Worm (Caenorhabditis elegans): Measurements from ENCODE around the gene F02D8.4.

F02D8.4 gene

ce11 chrV:14993620-14994019 is 8.9 kb downstream of the F02D8.4 start, which contains the start of gene fil-1:
Gene fil-1, plus strand, starts transcription at chrV:14993838.
- no peak for TF ChIP-seq unc-62 (GFP tag; optimal IDR thresholded peaks at IDR 0.05)

ce11 chrV:14996236-14996635 is 11.5 kb downstream of the F02D8.4 start, which contains the start of gene irld-14:
Gene irld-14, plus strand, starts transcription at chrV:14996536.
- no peak for TF ChIP-seq unc-62 (GFP tag; optimal IDR thresholded peaks at IDR 0.05)

DNA sequence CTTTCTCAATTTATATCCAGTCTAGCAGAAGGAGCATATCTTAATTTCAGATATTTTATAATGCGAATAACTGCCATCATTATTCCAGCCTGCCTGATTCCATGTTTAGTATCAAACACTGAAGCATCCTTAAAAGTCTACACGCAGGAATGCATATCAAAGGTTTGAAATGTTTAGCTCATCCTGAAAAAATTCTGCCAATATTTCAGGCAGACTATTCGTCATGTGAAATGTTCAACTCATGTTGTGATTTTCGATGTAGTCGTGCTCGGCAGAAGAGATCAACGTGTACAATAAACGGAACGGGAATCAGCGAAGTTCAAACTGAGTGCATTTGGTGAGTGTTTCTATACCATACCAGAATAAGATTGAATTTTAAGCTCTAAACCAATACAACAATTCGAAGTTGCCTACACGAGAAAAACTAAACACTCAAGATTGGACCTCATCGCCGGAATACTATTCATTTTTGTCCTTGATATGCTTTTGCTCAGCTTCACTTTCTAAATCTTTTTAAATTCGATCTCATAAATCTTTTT is 14.9 kb downstream of the F02D8.4 start, which contains the start of gene T01C3.11:
TSS of gene T01C3.11 (plus strand) at position 51 of the 539 bp plus-strand sequence.
- no peak for TF ChIP-seq unc-62 (GFP tag; optimal IDR thresholded peaks at IDR 0.05)

- TF ChIP-seq unc-62 (GFP tag; optimal IDR thresholded peaks at IDR 0.05), result no peak
Observed at ce11 chrV:15000055-15000704, 15.5 kb downstream of the F02D8.4 start, which contains the start of gene rps-16. Gene rps-16, minus strand, starts transcription at chrV:15000541.

DNA sequence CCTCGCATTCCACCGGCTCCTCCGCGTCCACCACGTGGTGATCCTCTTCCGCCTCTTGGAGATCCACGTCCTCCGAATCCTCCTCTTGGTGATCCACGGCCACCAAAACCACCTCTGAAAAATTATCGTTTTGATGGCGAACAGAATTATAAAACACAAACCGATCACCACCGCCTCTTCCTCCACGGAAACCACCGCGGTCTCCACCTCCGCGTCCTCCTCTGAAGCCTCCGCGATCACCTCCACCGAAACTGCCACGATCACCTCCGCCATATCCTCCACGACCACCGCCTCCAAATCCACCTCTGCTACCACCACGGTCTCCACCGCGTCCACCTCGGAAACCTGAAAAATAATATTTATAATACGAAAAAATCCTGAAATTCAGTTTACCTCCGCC is 16.8 kb downstream of the F02D8.4 start:
- TF ChIP-seq unc-62 (GFP tag; optimal IDR thresholded peaks at IDR 0.05), result no peak

DNA sequence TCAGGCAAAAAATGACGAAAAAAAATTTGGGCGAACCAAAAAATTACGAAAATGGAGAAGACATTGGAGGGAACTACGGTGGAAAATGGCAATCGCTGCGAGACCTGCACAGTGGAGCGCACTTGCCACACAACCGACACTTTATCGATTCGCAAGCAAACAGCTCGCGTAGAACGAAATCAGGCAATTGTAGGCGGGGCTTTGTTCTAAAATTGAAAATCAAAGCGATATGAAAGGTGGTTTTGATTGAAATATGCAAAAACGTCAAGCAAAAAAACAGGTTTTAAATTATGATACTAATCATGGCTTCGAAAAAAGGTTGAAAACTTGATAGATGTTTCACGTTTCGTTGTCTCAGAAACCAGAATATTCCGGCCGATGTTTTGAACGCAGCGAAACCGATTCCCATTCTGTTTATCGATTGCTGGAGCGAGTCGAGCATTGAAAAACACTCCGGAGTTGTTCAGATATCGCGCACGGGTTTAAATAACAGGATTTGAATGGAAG is 17.5 kb downstream of the F02D8.4 start, which contains the start of the genes fib-1 and mut-15:
TSS of gene fib-1 (minus strand) at position 40 of the 507 bp plus-strand sequence.
TSS of gene mut-15 (plus strand) at position 360 of the 507 bp plus-strand sequence.
- no peak for TF ChIP-seq unc-62 (GFP tag; optimal IDR thresholded peaks at IDR 0.05)

DNA sequence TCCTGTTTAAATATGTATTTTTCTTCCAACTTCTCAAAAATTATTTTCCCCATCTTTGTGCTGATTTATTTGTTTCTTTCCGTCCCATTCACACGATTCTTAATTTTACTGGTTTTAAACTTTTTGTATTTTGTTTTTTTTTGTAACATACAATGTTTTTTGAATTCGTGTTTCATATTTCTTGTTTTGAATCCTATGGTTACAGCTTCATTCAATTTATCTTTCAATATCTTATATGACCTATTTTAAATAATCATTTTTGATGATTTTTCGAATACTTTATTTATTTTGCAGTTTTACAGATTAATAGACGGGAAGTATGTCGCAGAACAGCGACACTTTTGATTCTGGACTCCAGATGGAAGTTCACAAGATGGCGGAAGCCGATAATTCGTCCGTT is 20.1 kb downstream of the F02D8.4 start, which contains the start of gene hrde-2:
TSS of gene hrde-2 (plus strand) at position 301 of the 400 bp plus-strand sequence.
- TF ChIP-seq unc-62 (GFP tag; optimal IDR thresholded peaks at IDR 0.05), result no peak

DNA sequence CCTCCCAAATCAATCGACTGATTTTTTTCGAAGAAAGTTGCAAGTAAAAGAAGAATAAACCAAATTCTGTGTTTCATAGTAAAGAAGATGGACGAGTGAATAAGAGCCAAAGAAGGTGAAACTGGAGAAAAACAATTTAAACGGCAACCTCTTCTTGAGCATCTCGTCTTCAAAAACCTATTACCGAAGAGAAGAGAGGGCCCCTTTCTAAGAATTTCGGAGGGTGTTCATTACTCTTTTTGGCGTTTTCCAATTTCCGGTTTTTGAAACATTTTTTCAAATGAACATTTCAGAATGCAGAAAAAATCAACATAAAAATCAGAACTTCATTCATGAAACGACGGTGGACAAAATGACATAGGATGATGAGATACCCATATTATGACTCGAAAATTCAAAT is 26.9 kb downstream of the F02D8.4 start, which contains the start of gene nmr-2:
TSS of gene nmr-2 (minus strand) at position 101 of the 400 bp plus-strand sequence.
- TF ChIP-seq unc-62 (GFP tag; optimal IDR thresholded peaks at IDR 0.05), result no peak

- TF ChIP-seq unc-62 (GFP tag; optimal IDR thresholded peaks at IDR 0.05), result no peak
Observed at ce11 chrV:15012542-15013301, 28.0 kb downstream of the F02D8.4 start.

- TF ChIP-seq unc-62 (GFP tag; optimal IDR thresholded peaks at IDR 0.05), result no peak
Observed at ce11 chrV:15013328-15013727, 28.6 kb downstream of the F02D8.4 start.

- TF ChIP-seq unc-62 (GFP tag; optimal IDR thresholded peaks at IDR 0.05), result no peak
Observed at ce11 chrV:15014164-15014563, 29.5 kb downstream of the F02D8.4 start, which contains the start of gene obr-2. Gene obr-2, minus strand, starts transcription at chrV:15014264.

ce11 chrV:15015799-15016198 is 31.1 kb downstream of the F02D8.4 start:
- TF ChIP-seq unc-62 (GFP tag; optimal IDR thresholded peaks at IDR 0.05), result no peak

DNA sequence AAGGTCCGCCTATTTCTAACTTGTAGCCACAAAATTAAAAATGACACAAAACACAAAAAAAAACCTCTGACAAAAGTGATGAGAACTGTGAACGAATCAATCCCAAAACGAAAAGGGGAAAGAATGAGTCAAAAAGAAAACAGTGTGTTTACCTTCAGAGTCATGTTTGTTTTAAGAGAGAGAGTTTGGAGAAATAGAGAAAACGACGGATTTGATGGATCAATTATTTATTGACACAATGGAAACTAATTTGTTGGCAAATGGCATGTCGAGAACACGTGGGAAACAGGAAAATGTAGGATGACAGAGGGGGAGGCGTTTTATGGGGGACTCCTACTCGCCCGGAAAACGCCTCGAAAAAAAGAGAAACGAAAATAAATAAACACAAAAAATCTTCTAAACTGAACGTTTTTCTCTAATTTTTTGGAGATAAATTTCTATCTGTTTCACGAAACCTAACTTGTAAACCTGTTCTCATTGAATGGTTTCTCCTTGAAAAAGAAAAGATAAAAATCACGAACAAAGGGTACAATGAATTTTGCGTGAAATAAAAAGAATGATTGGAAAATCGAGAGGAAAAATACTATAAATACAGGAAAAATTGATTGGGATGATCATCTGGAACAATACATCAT is 32.2 kb downstream of the F02D8.4 start:
- no peak for TF ChIP-seq unc-62 (GFP tag; optimal IDR thresholded peaks at IDR 0.05)

DNA sequence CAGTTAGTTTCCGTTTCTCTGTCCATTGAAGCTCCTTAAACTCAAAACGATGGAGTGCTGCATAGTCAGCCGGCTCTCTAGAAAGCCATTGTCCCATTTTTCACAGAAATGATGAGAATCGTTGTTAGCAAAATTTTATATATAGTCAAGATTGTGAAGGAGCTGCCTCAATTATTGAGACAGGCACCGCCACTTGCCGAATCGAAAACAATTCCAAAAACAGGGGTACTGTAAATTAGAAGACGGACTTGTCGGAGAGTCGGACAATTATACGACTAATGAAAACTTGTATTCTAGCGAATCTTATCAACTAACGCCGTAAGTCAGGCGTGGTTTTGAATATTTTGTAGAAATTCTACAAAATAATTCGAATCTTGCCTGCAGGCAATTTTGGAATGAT is 35.5 kb downstream of the F02D8.4 start, which contains the start of gene F14H8.2:
TSS of gene F14H8.2 (minus strand) at position 101 of the 400 bp plus-strand sequence.
- TF ChIP-seq unc-62 (GFP tag; optimal IDR thresholded peaks at IDR 0.05), result no peak

DNA sequence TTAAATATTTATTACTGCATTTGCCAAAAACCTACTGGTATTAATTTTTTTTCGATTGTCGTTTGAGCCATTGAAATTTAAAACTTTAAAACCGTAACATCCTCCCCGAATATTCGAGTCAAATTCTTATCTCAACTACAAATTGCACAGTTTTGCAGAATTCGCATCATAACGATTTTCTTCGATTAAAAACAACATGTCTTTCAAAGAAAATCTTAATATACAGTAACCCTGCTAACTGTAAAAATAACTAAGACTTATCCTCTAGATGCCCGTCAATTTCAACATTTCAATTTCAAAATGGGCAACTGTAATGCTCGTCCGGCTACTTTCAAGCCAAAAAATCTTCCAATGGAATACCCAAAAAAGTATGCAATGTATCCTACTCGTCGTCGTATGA is 36.0 kb downstream of the F02D8.4 start, which contains the start of gene F14H8.5:
TSS of gene F14H8.5 (plus strand) at position 301 of the 400 bp plus-strand sequence.
- TF ChIP-seq unc-62 (GFP tag; optimal IDR thresholded peaks at IDR 0.05), result no peak

All from whole organism, dauer.